Worm (Caenorhabditis elegans): Measurements from ENCODE around the gene gei-13.

DNA sequence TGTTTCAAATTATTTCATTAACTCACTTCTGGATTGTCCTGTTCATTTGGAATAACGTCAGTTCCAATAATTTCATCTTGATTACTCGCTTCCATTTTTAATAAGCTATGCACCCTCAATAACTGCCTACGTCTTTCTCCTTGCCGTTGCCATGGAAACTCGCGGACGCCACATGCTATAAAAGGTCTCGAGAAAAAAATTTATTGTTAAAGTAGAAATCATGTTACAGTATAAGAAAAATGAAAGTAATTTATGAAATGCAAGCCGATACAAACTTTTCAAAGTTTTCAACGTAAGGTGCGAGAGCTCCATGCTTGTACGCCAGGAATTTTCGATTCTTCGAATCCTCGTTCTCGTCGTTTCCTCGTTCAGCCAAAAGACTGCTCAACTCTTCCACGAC lies 24.8 kb downstream of the gei-13 start, which contains the start of gene bbs-4:
- no peak for TF ChIP-seq fkh-2 (tag; optimal IDR thresholded peaks at IDR 0.05)
- TF ChIP-seq ceh-82 (tag; optimal IDR thresholded peaks at IDR 0.05), result no peak
- no peak for TF ChIP-seq lin-15B (tag; optimal IDR thresholded peaks at IDR 0.05)
- TF ChIP-seq aly-2 (tag; optimal IDR thresholded peaks at IDR 0.05), result no peak
- TF ChIP-seq nhr-76 (tag; optimal IDR thresholded peaks at IDR 0.05), result no peak
- TF ChIP-seq ZK546.5 (tag; optimal IDR thresholded peaks at IDR 0.05), result no peak
- no peak for TF ChIP-seq unc-39 (tag; optimal IDR thresholded peaks at IDR 0.05)
- no peak for TF ChIP-seq lin-39 (tag; optimal IDR thresholded peaks at IDR 0.05)
- TF ChIP-seq nhr-28 (tag; optimal IDR thresholded peaks at IDR 0.05), result no peak
- TF ChIP-seq skn-1 (tag; optimal IDR thresholded peaks at IDR 0.05), result no peak
- TF ChIP-seq nhr-67 (tag; optimal IDR thresholded peaks at IDR 0.05), result no peak
- no peak for TF ChIP-seq nhr-23 (tag; optimal IDR thresholded peaks at IDR 0.05)
- TF ChIP-seq snpc-4 (tag; optimal IDR thresholded peaks at IDR 0.05), result no peak
